Worm (Caenorhabditis elegans) whole organism, mixed stage, embryonic: ENCODE measurements around the gene Y39A3A.4.
A peak's percentile ranks its signal among the peaks of the same experiment; 100 is the strongest.

Experiments
- M03D4.4 ChIP-seq: sonication (generic microtip); optimal IDR thresholded peaks from 2 replicates; lab custom pipeline; 2017; ENCODE audit warnings: mild to moderate bottlenecking, missing genetic modification characterization, missing compliant biosample characterization
- blmp-1 ChIP-seq: fragments of 150-350 bp; optimal IDR thresholded peaks from 2 replicates; lab custom pipeline; 2014; ENCODE audit warnings: missing biosample characterization, missing genetic modification characterization
- ceh-39 ChIP-seq: fragments of 150-350 bp; optimal IDR thresholded peaks from 2 replicates; lab custom pipeline; 2014; ENCODE audit warnings: missing biosample characterization, missing genetic modification characterization
- ceh-43 ChIP-seq: fragments of 200-800 bp; sonication (Bioruptor generic); optimal IDR thresholded peaks from 2 replicates; lab custom pipeline; 2018; ENCODE audit warnings: mild to moderate bottlenecking, missing genetic modification characterization, moderate library complexity, missing compliant biosample characterization
- ces-1 ChIP-seq: fragments of 150-350 bp; optimal IDR thresholded peaks from 2 replicates; lab custom pipeline; 2014; ENCODE audit warnings: missing biosample characterization, missing genetic modification reagents, missing genetic modification characterization
- drap-1 ChIP-seq: fragments of 200-800 bp; sonication (Bioruptor generic); optimal IDR thresholded peaks from 3 replicates; lab custom pipeline; 2018; ENCODE audit warnings: mild to moderate bottlenecking, missing genetic modification characterization, missing compliant biosample characterization
- elt-3 ChIP-seq: fragments of 150-350 bp; optimal IDR thresholded peaks from 2 replicates; lab custom pipeline; 2014; ENCODE audit warnings: missing biosample characterization, missing genetic modification characterization
- flh-1 ChIP-seq: fragments of 200-800 bp; sonication (Bioruptor generic); optimal IDR thresholded peaks from 2 replicates; lab custom pipeline; 2018; ENCODE audit warnings: mild to moderate bottlenecking, missing genetic modification characterization, moderate library complexity, missing compliant biosample characterization
- hlh-1 ChIP-seq: fragments of 150-350 bp; optimal IDR thresholded peaks from 2 replicates; lab custom pipeline; 2014; ENCODE audit warnings: missing biosample characterization, missing genetic modification reagents, missing genetic modification characterization
- lin-13 ChIP-seq: fragments of 150-350 bp; optimal IDR thresholded peaks from 2 replicates; lab custom pipeline; 2014; ENCODE audit warnings: missing biosample characterization, missing genetic modification characterization
- lsy-2 ChIP-seq: fragments of 150-350 bp; optimal IDR thresholded peaks from 2 replicates; lab custom pipeline; 2014; ENCODE audit warnings: missing biosample characterization, missing genetic modification characterization
- mab-5 ChIP-seq: fragments of 150-350 bp; optimal IDR thresholded peaks from 2 replicates; lab custom pipeline; 2014; ENCODE audit warnings: missing biosample characterization, missing genetic modification characterization
- mep-1 ChIP-seq: fragments of 150-350 bp; optimal IDR thresholded peaks from 2 replicates; lab custom pipeline; 2017; ENCODE audit warnings: missing biosample characterization, missing genetic modification reagents, missing genetic modification characterization, inconsistent platforms
- mls-2 ChIP-seq: sonication (generic microtip); optimal IDR thresholded peaks from 2 replicates; lab custom pipeline; 2016; ENCODE audit warnings: mild to moderate bottlenecking, missing genetic modification characterization, moderate library complexity, missing compliant biosample characterization
- nhr-12 ChIP-seq: fragments of 150-350 bp; optimal IDR thresholded peaks from 2 replicates; lab custom pipeline; 2014; ENCODE audit warnings: missing biosample characterization, missing genetic modification characterization
- nhr-2 ChIP-seq: fragments of 150-350 bp; optimal IDR thresholded peaks from 2 replicates; lab custom pipeline; 2014; ENCODE audit warnings: missing biosample characterization, missing genetic modification characterization
- nhr-237 ChIP-seq: fragments of 150-350 bp; optimal IDR thresholded peaks from 2 replicates; lab custom pipeline; 2014; ENCODE audit warnings: missing biosample characterization, missing genetic modification characterization
- nhr-28 ChIP-seq: fragments of 150-350 bp; optimal IDR thresholded peaks from 2 replicates; lab custom pipeline; 2014; ENCODE audit warnings: missing biosample characterization, missing genetic modification characterization
- nhr-76 ChIP-seq: sonication (generic microtip); optimal IDR thresholded peaks from 2 replicates; lab custom pipeline; 2017; ENCODE audit warnings: missing biosample characterization, missing genetic modification characterization
- pha-4 ChIP-seq: fragments of 150-350 bp; optimal IDR thresholded peaks from 2 replicates; lab custom pipeline; 2018; ENCODE audit warnings: missing biosample characterization, missing genetic modification reagents, missing genetic modification characterization
- sem-2 ChIP-seq: fragments of 200-800 bp; sonication (Bioruptor generic); optimal IDR thresholded peaks from 2 replicates; lab custom pipeline; 2018; ENCODE audit warnings: mild to moderate bottlenecking, missing genetic modification characterization, missing compliant biosample characterization
- snpc-4 ChIP-seq: fragments of 150-350 bp; optimal IDR thresholded peaks from 2 replicates; lab custom pipeline; 2014; ENCODE audit warnings: missing biosample characterization, missing genetic modification characterization
- sptf-1 ChIP-seq: sonication (generic microtip); optimal IDR thresholded peaks from 2 replicates; lab custom pipeline; 2017; ENCODE audit warnings: mild to moderate bottlenecking, missing genetic modification characterization, moderate library complexity, missing compliant biosample characterization
- tbx-8 ChIP-seq: fragments of 200-800 bp; sonication (Bioruptor generic); optimal IDR thresholded peaks from 2 replicates; lab custom pipeline; 2018; ENCODE audit warnings: mild to moderate bottlenecking, missing genetic modification characterization, moderate library complexity, missing compliant biosample characterization
- unc-120 ChIP-seq: sonication (generic microtip); optimal IDR thresholded peaks from 2 replicates; lab custom pipeline; 2017; ENCODE audit warnings: missing genetic modification characterization, missing compliant biosample characterization; ENCODE audit not compliant: poor library complexity, severe bottlenecking
- unc-39 ChIP-seq: fragments of 150-350 bp; optimal IDR thresholded peaks from 2 replicates; lab custom pipeline; 2014; ENCODE audit warnings: missing biosample characterization, missing genetic modification characterization
- unc-62 ChIP-seq: fragments of 150-350 bp; optimal IDR thresholded peaks from 2 replicates; lab custom pipeline; 2014; ENCODE audit warnings: missing biosample characterization, missing genetic modification reagents, missing genetic modification characterization
- zip-8 ChIP-seq: fragments of 150-350 bp; optimal IDR thresholded peaks from 2 replicates; lab custom pipeline; 2014; ENCODE audit warnings: missing biosample characterization, missing genetic modification characterization
- ztf-11 ChIP-seq: fragments of 150-350 bp; optimal IDR thresholded peaks from 2 replicates; lab custom pipeline; 2014; ENCODE audit warnings: missing biosample characterization, missing genetic modification characterization

Y39A3A.4 gene

ce11 chrIII:2053433-2053832 lies 23.0 kb downstream of the Y39A3A.4 start:
- TF ChIP-seq elt-3 (peak; percentile 8), pha-4 (tag; lab: Kevin White, UChicago) (no peak)
- TF ChIP-seq, all 35 proteins: peak for 1

- TF ChIP-seq sptf-1 (tag; lab: Kevin White, UChicago), result no peak
- TF ChIP-seq hlh-1 (tag; lab: Kevin White, UChicago), result no peak
- no peak for TF ChIP-seq ceh-43 (GFP tag; lab: Kevin White, UChicago)
- no peak for TF ChIP-seq drap-1 (GFP tag; lab: Kevin White, UChicago)
Measured at ce11 chrIII:2050494-2050893, 25.9 kb downstream of the Y39A3A.4 start.

ce11 chrIII:2049825-2050224 lies 26.6 kb downstream of the Y39A3A.4 start:
- TF ChIP-seq hlh-1 (tag; lab: Kevin White, UChicago) (no peak), snpc-4 (tag; lab: Kevin White, UChicago) (no peak), nhr-2 (tag; lab: Kevin White, UChicago) (no peak), sptf-1 (tag; lab: Kevin White, UChicago) (no peak), ces-1 (GFP tag; lab: Kevin White, UChicago) (no peak), ceh-39 (no peak), blmp-1 (tag; lab: Kevin White, UChicago) (no peak), zip-8 (tag; lab: Kevin White, UChicago) (no peak), flh-1 (GFP tag; lab: Kevin White, UChicago) (no peak), M03D4.4 (tag; lab: Kevin White, UChicago) (no peak), nhr-237 (tag; lab: Kevin White, UChicago) (no peak), nhr-12 (tag; lab: Kevin White, UChicago) (no peak), sem-2 (GFP tag; lab: Kevin White, UChicago) (no peak), elt-3 (no peak), nhr-28 (tag; lab: Kevin White, UChicago) (no peak), nhr-76 (tag; lab: Kevin White, UChicago) (no peak)

ce11 chrIII:2047907-2048306 lies 28.5 kb downstream of the Y39A3A.4 start, which contains the start of gene dpy-1:
Gene dpy-1 (minus strand): TSS chrIII:2048007.
- TF ChIP-seq sptf-1 (tag; lab: Kevin White, UChicago) (no peak), zip-8 (tag; lab: Kevin White, UChicago) (no peak), ceh-43 (GFP tag; lab: Kevin White, UChicago) (no peak), sem-2 (GFP tag; lab: Kevin White, UChicago) (no peak), ztf-11 (tag; lab: Kevin White, UChicago) (no peak), mls-2 (no peak), drap-1 (GFP tag; lab: Kevin White, UChicago) (no peak), lsy-2 (tag; lab: Kevin White, UChicago) (no peak), pha-4 (tag; lab: Kevin White, UChicago) (no peak), tbx-8 (GFP tag; lab: Kevin White, UChicago) (no peak), nhr-12 (tag; lab: Kevin White, UChicago) (no peak), nhr-237 (tag; lab: Kevin White, UChicago) (no peak), hlh-1 (tag; lab: Kevin White, UChicago) (no peak), snpc-4 (tag; lab: Kevin White, UChicago) (no peak), ceh-39 (no peak), nhr-2 (tag; lab: Kevin White, UChicago) (no peak), lin-13 (tag; lab: Kevin White, UChicago) (no peak), nhr-28 (tag; lab: Kevin White, UChicago) (no peak), unc-120 (tag; lab: Kevin White, UChicago) (no peak)

ce11 chrIII:2032327-2033093 lies 43.9 kb downstream of the Y39A3A.4 start:
- TF ChIP-seq unc-120 (tag; lab: Kevin White, UChicago), result peak; percentile 17
- TF ChIP-seq sptf-1 (tag; lab: Kevin White, UChicago), result no peak
- TF ChIP-seq nhr-76 (tag; lab: Kevin White, UChicago), result no peak
- TF ChIP-seq unc-39 (tag; lab: Kevin White, UChicago), result no peak
- TF ChIP-seq unc-62 (GFP tag; lab: Kevin White, UChicago), result no peak
- no peak for TF ChIP-seq zip-8 (tag; lab: Kevin White, UChicago)
- no peak for TF ChIP-seq M03D4.4 (tag; lab: Kevin White, UChicago)
- TF ChIP-seq ztf-11 (tag; lab: Kevin White, UChicago), result no peak
- TF ChIP-seq mep-1, result no peak
- TF ChIP-seq ces-1 (GFP tag; lab: Kevin White, UChicago), result peak; percentile 58
- no peak for TF ChIP-seq nhr-237 (tag; lab: Kevin White, UChicago)
- no peak for TF ChIP-seq elt-3
- TF ChIP-seq mab-5 (tag; lab: Kevin White, UChicago), result no peak
- no peak for TF ChIP-seq snpc-4 (tag; lab: Kevin White, UChicago)
